Worm (Caenorhabditis elegans) whole organism, L4/young adult: ENCODE measurements around the gene F23H11.4.

Source experiments
- W03F9.2 ChIP-seq: fragments of 150-350 bp; optimal IDR thresholded peaks from 2 replicates; lab custom pipeline; 2014; ENCODE audit warnings: missing biosample characterization, missing genetic modification characterization
- dao-5 ChIP-seq: sonication (generic microtip); optimal IDR thresholded peaks from 2 replicates; lab custom pipeline; 2016; ENCODE audit warnings: missing genotype, missing genetic modification characterization, moderate library complexity, missing compliant biosample characterization

DNA sequence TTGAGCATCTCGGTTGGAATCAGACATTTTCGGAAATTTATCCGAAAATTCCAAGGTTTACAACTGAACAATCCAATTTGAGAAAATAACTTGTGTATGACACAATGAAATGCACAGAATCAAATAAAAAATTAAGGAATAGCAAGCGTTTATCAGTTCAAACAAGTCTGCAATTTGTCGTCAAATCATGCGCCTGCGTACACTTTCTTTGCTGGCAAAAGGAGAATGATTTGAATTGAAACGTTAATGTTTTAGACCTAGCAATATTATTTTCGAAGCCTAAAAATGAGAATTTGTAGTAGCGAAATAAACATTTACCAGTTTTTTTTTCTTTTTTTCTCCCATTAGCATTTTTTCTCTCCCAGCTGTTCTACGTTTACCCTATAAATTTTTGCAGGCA is 43.1 kb upstream of the F23H11.4 start, which contains the start of the genes fbxa-67 and fbxa-11:
- TF ChIP-seq dao-5 (no peak), W03F9.2 (tag; lab: Kevin White, UChicago) (no peak)
